Worm (Caenorhabditis elegans): ENCODE data around the gene F18E3.11.

The F18E3.11 gene

ce11 chrV:7409599-7409998 is 3.7 kb upstream of the F18E3.11 start, which contains the start of gene R13D7.2:
Gene R13D7.2, plus strand, starts transcription at chrV:7409899.
- TF ChIP-seq pros-1 (tag; optimal IDR thresholded peaks at IDR 0.05) (no peak), tbx-2 (tag; optimal IDR thresholded peaks at IDR 0.05) (no peak), unc-55 (GFP tag; optimal IDR thresholded peaks at IDR 0.05) (no peak), zip-5 (tag; optimal IDR thresholded peaks at IDR 0.05) (no peak)

DNA sequence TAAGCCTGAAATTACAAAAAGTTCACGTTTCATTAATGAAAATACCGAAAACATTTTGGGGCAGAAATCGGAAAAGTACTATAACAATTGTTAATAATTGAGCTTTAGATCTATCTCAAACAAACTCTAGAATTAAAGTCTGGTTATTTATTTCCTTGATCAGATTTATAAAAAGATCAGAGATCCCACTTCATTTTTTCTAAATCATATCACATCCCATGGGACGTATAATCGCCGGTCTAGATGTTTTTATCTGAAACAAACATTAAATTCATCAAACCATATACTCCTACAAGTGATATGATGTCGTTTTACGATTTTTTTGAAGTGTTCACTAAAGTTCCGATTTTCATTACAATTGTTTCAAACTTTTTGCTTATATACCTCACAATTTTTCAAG is 1.6 kb upstream of the F18E3.11 start, which contains the start of gene str-41:
Gene str-41, plus strand, starts transcription at position 301 of the 400 bp plus-strand sequence.
- TF ChIP-seq ceh-18 (tag; optimal IDR thresholded peaks at IDR 0.05) (no peak), sox-2 (GFP tag; IDR thresholded peaks at IDR 0.05) (no peak), lin-11 (tag; optimal IDR thresholded peaks at IDR 0.05) (no peak), eyg-1 (tag; optimal IDR thresholded peaks at IDR 0.05) (no peak), ceh-6 (GFP tag; optimal IDR thresholded peaks at IDR 0.05) (no peak), ceh-19 (GFP tag; optimal IDR thresholded peaks at IDR 0.05) (no peak), C38D4.7 (GFP tag; optimal IDR thresholded peaks at IDR 0.05) (no peak), sdc-2 (tag; optimal IDR thresholded peaks at IDR 0.05) (no peak), nhr-232 (tag; optimal IDR thresholded peaks at IDR 0.05) (no peak), ahr-1 (tag; optimal IDR thresholded peaks at IDR 0.05) (no peak)

DNA sequence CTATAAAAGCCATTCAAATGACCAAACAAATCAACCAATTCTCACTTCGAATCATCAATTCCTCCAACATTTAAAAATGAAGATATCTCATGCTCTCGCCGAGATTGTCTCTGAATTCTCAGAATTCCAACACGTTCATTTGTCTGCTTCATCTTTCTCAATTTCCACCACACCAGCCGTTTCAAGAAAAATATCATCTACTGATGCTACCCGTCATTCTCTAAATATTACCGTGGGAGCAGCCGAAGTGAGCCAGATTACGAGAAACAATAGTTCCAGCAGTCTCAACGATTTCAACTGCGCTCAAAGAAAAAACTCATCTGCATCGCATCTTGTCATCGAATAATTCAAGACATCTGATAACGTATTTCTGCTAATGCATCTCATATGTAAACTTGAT is 1.6 kb downstream of the F18E3.11 start, which contains the start of gene F18E3.12:
Gene F18E3.12, plus strand, starts transcription at position 77 of the 400 bp plus-strand sequence.
- no peak for TF ChIP-seq hlh-8 (tag; optimal IDR thresholded peaks at IDR 0.05)
- TF ChIP-seq lin-11 (tag; optimal IDR thresholded peaks at IDR 0.05), result no peak
- no peak for TF ChIP-seq ceh-48 (tag; optimal IDR thresholded peaks at IDR 0.05)
- no peak for TF ChIP-seq pqm-1 (tag; optimal IDR thresholded peaks at IDR 0.05)
- no peak for TF ChIP-seq pag-3 (tag; optimal IDR thresholded peaks at IDR 0.05; ENCODE audit: borderline replicate concordance)
- TF ChIP-seq ceh-9 (tag; optimal IDR thresholded peaks at IDR 0.05), result no peak
- no peak for TF ChIP-seq T23F11.4 (GFP tag; optimal IDR thresholded peaks at IDR 0.05)
- no peak for TF ChIP-seq ztf-16 (tag; optimal IDR thresholded peaks at IDR 0.05)
- no peak for TF ChIP-seq ets-4 (tag; optimal IDR thresholded peaks at IDR 0.05)
- no peak for TF ChIP-seq hlh-30 (tag; optimal IDR thresholded peaks at IDR 0.05; ENCODE audit: insufficient read depth)
- no peak for TF ChIP-seq rnt-1 (tag; optimal IDR thresholded peaks at IDR 0.05)
- no peak for TF ChIP-seq ceh-30 (tag; optimal IDR thresholded peaks at IDR 0.05)
- TF ChIP-seq nhr-232 (tag; optimal IDR thresholded peaks at IDR 0.05), result no peak
- TF ChIP-seq gmeb-2 (tag; optimal IDR thresholded peaks at IDR 0.05), result no peak

DNA sequence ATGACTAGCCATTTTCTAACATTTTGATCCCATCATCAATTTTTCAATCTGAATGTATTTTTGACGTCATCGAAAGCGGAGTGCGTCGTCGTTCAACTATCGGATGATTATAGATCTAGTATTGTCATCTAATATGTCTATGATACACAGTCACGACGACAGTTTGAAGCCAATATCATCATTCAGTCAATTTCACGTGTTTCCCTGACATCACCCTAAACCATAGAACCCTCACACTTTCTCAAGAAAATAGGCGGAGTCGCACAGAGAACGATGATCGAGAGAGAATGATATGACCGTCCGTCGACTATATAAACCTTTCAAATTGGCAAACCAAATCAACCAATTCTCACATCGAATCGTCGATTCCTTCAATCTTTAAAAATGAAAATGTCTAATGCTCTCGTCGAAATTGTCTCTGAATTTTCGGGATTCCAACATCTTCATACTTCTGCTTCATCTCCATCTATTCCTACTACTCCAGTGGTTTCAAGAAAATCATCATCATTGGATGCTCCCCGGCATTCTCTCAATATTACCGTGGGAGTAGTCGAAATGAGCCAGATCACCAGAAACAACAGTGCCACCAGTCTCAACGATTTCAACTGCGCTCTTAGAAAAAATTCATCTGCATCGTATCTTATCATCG is 2.6 kb downstream of the F18E3.11 start, which contains the start of gene F18E3.13:
Gene F18E3.13, plus strand, starts transcription at position 385 of the 649 bp plus-strand sequence.
- TF ChIP-seq ceh-24 (tag; optimal IDR thresholded peaks at IDR 0.05), result no peak

DNA sequence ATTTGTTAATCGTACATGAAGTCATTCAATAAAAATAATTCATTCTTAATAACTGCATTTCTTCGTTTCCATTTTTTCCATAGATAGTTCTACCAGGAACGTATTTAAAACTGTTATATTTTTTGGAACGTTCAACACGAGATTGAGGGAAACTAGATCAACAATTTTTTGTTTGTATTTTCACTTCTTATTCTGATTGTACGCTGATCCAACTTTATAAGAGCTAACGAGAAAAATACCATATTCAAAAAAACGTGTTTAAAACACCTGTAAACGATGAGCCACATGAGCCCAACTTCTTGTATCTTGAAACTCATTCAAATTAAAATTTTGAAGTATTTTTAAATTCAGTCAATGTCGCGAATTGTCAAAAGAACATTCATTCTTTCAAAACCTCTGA is 3.3 kb downstream of the F18E3.11 start:
- no peak for TF ChIP-seq madf-2 (tag; optimal IDR thresholded peaks at IDR 0.05)
- no peak for TF ChIP-seq che-1 (tag; optimal IDR thresholded peaks at IDR 0.05)
- TF ChIP-seq sox-4 (tag; optimal IDR thresholded peaks at IDR 0.05), result no peak
- no peak for TF ChIP-seq sdc-2 (tag; optimal IDR thresholded peaks at IDR 0.05)
- TF ChIP-seq hlh-8 (tag; optimal IDR thresholded peaks at IDR 0.05), result no peak
- no peak for TF ChIP-seq nhr-11 (tag; optimal IDR thresholded peaks at IDR 0.05)
- no peak for TF ChIP-seq hlh-6 (tag; optimal IDR thresholded peaks at IDR 0.05)
- no peak for TF ChIP-seq C08G9.2 (tag; optimal IDR thresholded peaks at IDR 0.05)
- TF ChIP-seq tbx-2 (tag; optimal IDR thresholded peaks at IDR 0.05), result no peak
- TF ChIP-seq unc-42 (tag; optimal IDR thresholded peaks at IDR 0.05), result no peak
- no peak for TF ChIP-seq pha-4 (tag; optimal IDR thresholded peaks at IDR 0.05)
- TF ChIP-seq K09A11.1 (tag; optimal IDR thresholded peaks at IDR 0.05; ENCODE audit: insufficient read depth), result no peak
- TF ChIP-seq ceh-22 (tag; optimal IDR thresholded peaks at IDR 0.05), result no peak
- no peak for TF ChIP-seq ets-4 (tag; optimal IDR thresholded peaks at IDR 0.05)
- TF ChIP-seq pqm-1 (tag; optimal IDR thresholded peaks at IDR 0.05), result no peak
- TF ChIP-seq elt-2 (tag; optimal IDR thresholded peaks at IDR 0.05), result no peak

Measured in whole organism, late embryonic.